Fruit fly (Drosophila melanogaster): ENCODE measurements around the gene Eig71Ec.

DNA sequence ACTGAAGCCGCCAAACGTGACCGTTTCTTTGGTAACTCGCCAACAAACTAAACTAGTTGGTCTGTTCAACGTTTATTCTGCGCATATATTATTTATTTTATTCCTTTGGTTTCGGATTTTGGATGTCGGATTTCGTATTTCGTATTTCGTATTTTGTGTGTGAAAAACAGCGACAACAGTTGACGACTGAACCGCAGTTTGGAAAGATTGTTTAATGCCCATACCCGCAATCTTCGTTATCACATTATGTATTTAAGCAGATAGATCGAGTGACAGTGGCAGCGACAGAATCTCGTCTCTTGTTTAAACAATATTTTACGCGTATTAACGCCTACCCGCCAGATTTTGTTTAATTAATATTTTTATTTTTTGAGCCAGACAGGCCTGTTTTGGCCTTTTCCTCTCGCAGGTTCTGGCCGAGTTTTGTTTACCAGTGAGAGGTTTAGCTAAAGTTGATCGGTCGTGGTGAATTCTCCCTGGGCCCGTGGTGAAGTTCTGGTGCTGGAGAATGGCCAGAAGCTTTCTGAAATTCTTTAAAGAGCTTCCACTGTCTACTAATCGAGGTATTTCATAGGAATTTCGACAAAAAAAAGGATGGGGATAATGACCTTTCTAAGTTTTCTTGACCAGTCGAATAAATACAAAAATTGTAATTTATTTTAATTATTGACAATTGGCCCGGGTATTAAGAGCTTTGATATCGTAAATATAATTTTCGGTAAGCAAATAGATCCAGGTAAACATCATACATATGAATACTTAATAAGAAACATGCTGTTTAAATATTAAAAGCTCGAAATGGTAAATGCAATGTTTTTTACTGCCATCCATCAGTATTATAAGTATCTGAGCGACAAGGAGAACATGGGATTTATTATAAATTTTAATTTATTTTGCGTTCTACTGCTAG, 4.1 kb downstream of the Eig71Ec start, which contains the start of the genes comm3 and CG43083:
- TF ChIP-seq usp (GFP tag; optimal IDR thresholded peaks at IDR 0.05) (no peak), Myc (optimal IDR thresholded peaks at IDR 0.05) (no peak), brk (GFP tag; optimal IDR thresholded peaks at IDR 0.05) (no peak), lola (GFP tag; optimal IDR thresholded peaks at IDR 0.05) (no peak), pan (optimal IDR thresholded peaks at IDR 0.05) (no peak), dsf (GFP tag; optimal IDR thresholded peaks at IDR 0.05; ENCODE audit: borderline replicate concordance) (no peak), dmrt93B (GFP tag; optimal IDR thresholded peaks at IDR 0.05) (no peak), Rel (GFP tag; optimal IDR thresholded peaks at IDR 0.05) (no peak), Rel (tag; optimal IDR thresholded peaks at IDR 0.05) (no peak), br (GFP tag; optimal IDR thresholded peaks at IDR 0.05) (no peak), Jra (GFP tag; optimal IDR thresholded peaks at IDR 0.05) (no peak), Hr78 (GFP tag; optimal IDR thresholded peaks at IDR 0.05) (no peak), Mio (GFP tag; optimal IDR thresholded peaks at IDR 0.05) (no peak), dl (GFP tag; optimal IDR thresholded peaks at IDR 0.05; ENCODE audit: insufficient read depth in 1 of 2, partially characterized antibody in 2 of 2) (no peak), Abd-B (GFP tag; optimal IDR thresholded peaks at IDR 0.05) (no peak)

Measured in whole organism, wandering third instar larva.